Fruit fly (Drosophila melanogaster) whole organism, embryonic: Measurements from ENCODE around the gene Syx1A.

Source experiments
- Antp ChIP-seq: fragments of 200-800 bp; sonication (Bioruptor generic); optimal IDR thresholded peaks from 3 replicates; lab custom pipeline; 2016; ENCODE audit warnings: missing biosample characterization, missing genetic modification characterization
- Atf3 ChIP-seq: fragments of 200-800 bp; sonication (Bioruptor generic); optimal IDR thresholded peaks from 3 replicates; lab custom pipeline; 2016; ENCODE audit warnings: missing biosample characterization, missing genetic modification characterization
- CG10565 ChIP-seq: fragments of 200-800 bp; sonication (Bioruptor generic); optimal IDR thresholded peaks from 3 replicates; lab custom pipeline; 2016; ENCODE audit warnings: missing biosample characterization, mild to moderate bottlenecking, missing genetic modification characterization
- CG11247 ChIP-seq: fragments of 200-800 bp; sonication (Bioruptor generic); IDR thresholded peaks from 2 replicates; pipeline ENCODE4 v1.3.6; 2022; ENCODE audit warnings: missing biosample characterization, missing genetic modification characterization
- CG2875 ChIP-seq: fragments of 200-800 bp; sonication (Bioruptor generic); optimal IDR thresholded peaks from 2 replicates; lab custom pipeline; 2017; ENCODE audit warnings: missing biosample characterization, mild to moderate bottlenecking, missing genetic modification characterization, missing genetic modification reagents
- HHEX ChIP-seq: fragments of 200-800 bp; sonication (Bioruptor generic); optimal IDR thresholded peaks from 3 replicates; lab custom pipeline; 2017; ENCODE audit warnings: missing biosample characterization, mild to moderate bottlenecking, missing genetic modification characterization, missing genetic modification reagents
- Lpt ChIP-seq: fragments of >200 bp; optimal IDR thresholded peaks from 2 replicates; lab custom pipeline; 2018; ENCODE audit warnings: missing biosample characterization, missing genetic modification characterization
- Rx ChIP-seq: fragments of 200-800 bp; sonication (Bioruptor generic); IDR thresholded peaks from 2 replicates; pipeline ENCODE4 v1.3.6; 2022; ENCODE audit warnings: missing biosample characterization, missing genetic modification characterization
- Stat92E ChIP-seq, 3 experiments: fragments of >200 bp in 2 of 3; fragments of 200-800 bp in 1 of 3; sonication (Bioruptor generic) in 1 of 3; optimal IDR thresholded peaks; 2 replicates each; lab custom pipeline; 2017 to 2019; ENCODE audit warnings: missing biosample characterization in 3 of 3, missing genetic modification characterization in 3 of 3, mild to moderate bottlenecking in 1 of 3, moderate library complexity in 1 of 3
- ci ChIP-seq: fragments of 200-800 bp; sonication (Bioruptor generic); IDR thresholded peaks from 3 replicates; pipeline ENCODE4 v1.3.6; 2022; ENCODE audit warnings: missing biosample characterization, missing genetic modification characterization
- kah ChIP-seq: fragments of 200-800 bp; sonication (Bioruptor generic); optimal IDR thresholded peaks from 2 replicates; lab custom pipeline; 2018; ENCODE audit warnings: missing biosample characterization, mild to moderate bottlenecking, missing genetic modification characterization
- sob ChIP-seq: fragments of 200-800 bp; sonication (Bioruptor generic); IDR thresholded peaks from 2 replicates; pipeline ENCODE4 v1.3.6; 2022; ENCODE audit warnings: missing biosample characterization, missing genetic modification characterization
- vnd ChIP-seq: fragments of 200-800 bp; sonication (Bioruptor generic); IDR thresholded peaks from 3 replicates; pipeline ENCODE4 v1.3.6; 2022; ENCODE audit warnings: missing biosample characterization, missing genetic modification characterization; ENCODE audit not compliant: partially characterized antibody

DNA sequence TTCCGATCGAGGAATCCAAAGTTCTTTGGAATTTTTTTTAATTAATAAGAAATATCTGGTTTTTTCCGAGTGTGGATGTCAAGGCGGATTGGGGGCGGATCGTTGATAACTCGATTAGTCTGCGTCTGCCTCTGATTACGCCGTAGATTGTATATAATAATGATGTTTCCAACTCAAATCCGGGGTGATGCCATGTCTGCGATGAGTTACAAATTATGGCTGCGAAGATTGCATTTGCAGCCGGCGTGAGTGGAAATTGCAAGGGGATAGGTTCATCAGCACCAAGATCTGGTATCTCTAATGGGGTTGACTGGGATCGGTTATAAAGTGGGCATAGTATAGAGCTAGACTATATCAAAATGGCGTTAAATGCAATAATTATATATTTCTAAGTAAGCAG is 16.8 kb upstream of the Syx1A start:
- TF ChIP-seq CG2875 (GFP tag; lab: Kevin White, UChicago) (no peak), vnd (GFP tag; lab: Robert Waterston, UW) (no peak), sob (GFP tag; lab: Robert Waterston, UW) (no peak), ci (GFP tag; lab: Robert Waterston, UW) (no peak), CG10565 (GFP tag; lab: Kevin White, UChicago) (no peak), CG11247 (GFP tag; lab: Robert Waterston, UW) (no peak), Stat92E (GFP tag; optimal IDR thresholded peaks at IDR 0.05; lab: Kevin White, UChicago) (no peak), Rx (no peak), Atf3 (no peak), Lpt (GFP tag; lab: Kevin White, UChicago) (no peak), HHEX (GFP tag; lab: Kevin White, UChicago) (no peak), kah (GFP tag; lab: Kevin White, UChicago) (no peak), Antp (GFP tag; lab: Kevin White, UChicago) (no peak)
